Worm (Caenorhabditis elegans): Measurements from ENCODE around the gene unc-83.

unc-83 gene

DNA sequence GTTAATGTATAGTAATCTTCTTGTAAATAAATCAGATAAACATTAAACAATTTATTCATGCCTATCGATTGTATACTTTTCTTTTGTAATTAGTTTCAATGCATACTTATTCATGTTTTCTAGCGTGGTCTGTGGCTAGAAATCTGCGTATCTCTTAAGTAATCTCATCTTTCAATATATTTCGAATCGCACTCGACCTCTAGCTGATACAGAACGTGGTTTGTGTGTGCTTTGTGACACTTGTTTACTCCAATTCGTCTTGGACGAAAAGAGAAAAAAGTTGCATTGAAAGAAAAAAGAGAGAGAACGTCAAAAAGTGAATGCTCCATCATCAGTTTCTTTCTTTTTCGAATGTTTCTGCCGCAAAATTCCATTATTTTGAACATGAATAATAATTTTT is 33.6 kb downstream of the unc-83 start:
- no peak for TF ChIP-seq tbx-11 (GFP tag; IDR thresholded peaks at IDR 0.05)
- no peak for TF ChIP-seq ceh-36 (tag; optimal IDR thresholded peaks at IDR 0.05)
- no peak for TF ChIP-seq F13C5.2 (tag; optimal IDR thresholded peaks at IDR 0.05)
- no peak for TF ChIP-seq pes-1 (GFP tag; IDR thresholded peaks at IDR 0.05)
- no peak for TF ChIP-seq hnd-1 (tag; optimal IDR thresholded peaks at IDR 0.05)
- TF ChIP-seq aly-1 (tag; optimal IDR thresholded peaks at IDR 0.05): no peak
- TF ChIP-seq sea-1 (GFP tag; conservative IDR thresholded peaks at IDR 0.05): no peak
- no peak for TF ChIP-seq tra-4 (tag; optimal IDR thresholded peaks at IDR 0.05)

DNA sequence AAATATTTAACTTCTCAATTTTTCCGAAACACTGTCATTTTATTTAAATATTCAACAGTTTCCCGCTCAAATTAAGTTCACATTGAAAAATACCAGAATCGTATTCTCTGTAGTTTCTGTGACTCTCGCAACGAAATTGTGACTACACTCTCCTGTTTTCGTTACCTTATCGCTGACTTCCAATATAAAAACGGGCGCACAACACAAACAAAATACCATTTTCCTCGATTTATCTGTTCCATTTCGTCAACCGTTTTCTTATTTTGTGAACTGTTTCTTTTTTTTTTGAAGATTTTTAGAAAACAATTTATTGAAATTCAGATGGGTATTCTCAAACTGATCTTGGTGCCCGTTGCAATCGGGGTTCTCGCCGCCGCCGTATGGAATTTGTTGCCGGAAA is 34.0 kb downstream of the unc-83 start, which contains the start of gene W01A11.1:
Gene W01A11.1 (plus strand): TSS at position 322 of the 400 bp plus-strand sequence.
- TF ChIP-seq ceh-36 (tag; optimal IDR thresholded peaks at IDR 0.05): no peak
- no peak for TF ChIP-seq hnd-1 (tag; optimal IDR thresholded peaks at IDR 0.05)
- no peak for TF ChIP-seq hmbx-1 (tag; optimal IDR thresholded peaks at IDR 0.05)
- no peak for TF ChIP-seq ceh-13 (GFP tag; optimal IDR thresholded peaks at IDR 0.05)
- no peak for TF ChIP-seq aly-1 (tag; optimal IDR thresholded peaks at IDR 0.05)
- no peak for TF ChIP-seq ets-7 (tag; optimal IDR thresholded peaks at IDR 0.05)

DNA sequence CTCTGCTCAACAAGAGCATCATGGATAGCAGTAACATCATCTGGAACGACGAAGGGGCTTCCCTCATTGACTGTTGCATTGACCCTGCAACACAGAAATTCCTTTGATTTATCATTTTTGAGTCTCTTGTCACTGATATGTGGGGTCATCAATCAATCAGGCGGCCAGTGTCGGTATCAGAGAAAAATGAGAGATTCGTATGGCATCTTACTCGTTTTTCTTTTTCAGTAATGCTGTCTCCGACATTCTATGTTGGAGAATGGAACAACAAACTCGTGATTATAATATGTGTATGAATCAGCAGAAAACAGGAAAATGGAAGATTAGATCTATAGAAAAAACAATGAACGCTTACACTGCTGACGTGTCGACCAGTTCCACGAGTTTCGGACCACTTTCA is 38.3 kb downstream of the unc-83 start:
- TF ChIP-seq flt-1 (GFP tag; IDR thresholded peaks at IDR 0.05): no peak

DNA sequence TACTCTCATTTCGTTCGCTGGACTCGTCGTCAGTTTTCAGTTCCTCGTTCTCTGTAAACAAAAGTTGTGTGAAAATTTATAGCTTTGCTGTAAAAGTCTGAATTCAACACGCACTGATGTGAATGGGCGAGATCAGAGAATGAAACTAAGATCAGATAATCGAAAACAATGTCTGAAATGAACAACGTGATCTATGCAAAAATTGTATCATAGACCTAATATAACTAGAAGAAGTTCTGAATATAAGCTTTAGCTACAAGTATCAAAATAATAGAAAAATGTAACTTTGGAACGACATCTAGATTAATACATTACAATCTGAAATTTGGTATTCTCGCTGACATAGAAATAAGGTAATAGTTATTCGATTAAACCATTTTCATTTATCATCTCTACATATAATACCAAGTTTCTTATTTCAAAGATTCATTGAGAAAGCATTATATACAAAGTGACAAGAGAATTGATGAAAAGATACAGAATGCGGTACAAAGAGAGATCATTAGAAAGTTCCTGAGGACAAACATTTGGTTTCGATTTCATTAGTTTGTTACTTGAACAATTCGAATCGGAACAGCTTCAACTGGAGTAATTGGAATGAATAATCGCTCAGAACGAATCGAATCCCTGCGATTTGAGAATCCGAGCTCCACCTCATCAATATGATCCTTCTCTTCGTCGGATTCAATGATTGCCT is 39.4 kb downstream of the unc-83 start, which contains the start of gene moc-2:
Gene moc-2 (minus strand): TSS at position 51 of the 697 bp plus-strand sequence.
- no peak for TF ChIP-seq scrt-1 (GFP tag; IDR thresholded peaks at IDR 0.05)
- TF ChIP-seq sea-1 (GFP tag; conservative IDR thresholded peaks at IDR 0.05): no peak
- TF ChIP-seq ceh-13 (GFP tag; optimal IDR thresholded peaks at IDR 0.05): no peak
- TF ChIP-seq aly-1 (tag; optimal IDR thresholded peaks at IDR 0.05): no peak
- no peak for TF ChIP-seq ets-7 (tag; optimal IDR thresholded peaks at IDR 0.05)
- no peak for TF ChIP-seq hnd-1 (tag; optimal IDR thresholded peaks at IDR 0.05)
- no peak for TF ChIP-seq flt-1 (GFP tag; IDR thresholded peaks at IDR 0.05)
- no peak for TF ChIP-seq tbx-37 (GFP tag; conservative IDR thresholded peaks at IDR 0.05)
- TF ChIP-seq hmg-4 (GFP tag; optimal IDR thresholded peaks at IDR 0.05): no peak
- no peak for TF ChIP-seq ama-1 (optimal IDR thresholded peaks at IDR 0.05)
- no peak for TF ChIP-seq hmbx-1 (tag; optimal IDR thresholded peaks at IDR 0.05)
- TF ChIP-seq F13C5.2 (tag; optimal IDR thresholded peaks at IDR 0.05): no peak
- TF ChIP-seq pes-1 (GFP tag; IDR thresholded peaks at IDR 0.05): no peak
- TF ChIP-seq tbx-11 (GFP tag; IDR thresholded peaks at IDR 0.05): no peak
- TF ChIP-seq tra-4 (tag; optimal IDR thresholded peaks at IDR 0.05): no peak
- TF ChIP-seq B0310.2 (tag; optimal IDR thresholded peaks at IDR 0.05): no peak
- no peak for TF ChIP-seq ceh-36 (tag; optimal IDR thresholded peaks at IDR 0.05)

DNA sequence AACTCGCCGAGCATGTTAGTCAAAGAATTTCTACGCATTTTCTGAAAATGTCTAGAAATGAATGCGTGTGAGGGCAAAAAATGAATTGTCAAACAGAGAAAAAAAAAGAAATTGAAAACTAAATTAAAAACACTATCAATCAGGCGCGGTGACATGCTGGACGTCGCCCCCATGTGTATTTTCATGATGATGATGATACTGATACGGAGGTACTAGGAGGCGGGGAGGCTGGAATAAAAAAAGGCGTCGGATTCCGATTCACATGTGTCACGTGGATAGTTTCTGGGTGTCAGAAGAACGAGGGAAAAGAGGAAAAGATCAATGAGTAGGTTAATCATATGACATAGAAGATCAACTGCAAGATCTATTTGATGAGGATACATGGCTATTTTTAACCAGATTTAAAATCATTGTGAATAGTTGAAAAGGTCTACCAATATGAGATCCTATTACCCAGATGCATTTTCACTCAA is 40.5 kb downstream of the unc-83 start, which contains the start of gene W01A11.7:
Gene W01A11.7 (minus strand): TSS at position 51 of the 473 bp plus-strand sequence.
- TF ChIP-seq hmbx-1 (tag; optimal IDR thresholded peaks at IDR 0.05): no peak
- no peak for TF ChIP-seq ceh-13 (GFP tag; optimal IDR thresholded peaks at IDR 0.05)
- TF ChIP-seq sea-1 (GFP tag; conservative IDR thresholded peaks at IDR 0.05): no peak
- TF ChIP-seq tbx-37 (GFP tag; conservative IDR thresholded peaks at IDR 0.05): no peak
- no peak for TF ChIP-seq ceh-36 (tag; optimal IDR thresholded peaks at IDR 0.05)
- TF ChIP-seq aly-1 (tag; optimal IDR thresholded peaks at IDR 0.05): no peak
- TF ChIP-seq flt-1 (GFP tag; IDR thresholded peaks at IDR 0.05): no peak
- TF ChIP-seq pes-1 (GFP tag; IDR thresholded peaks at IDR 0.05): no peak
- TF ChIP-seq ets-7 (tag; optimal IDR thresholded peaks at IDR 0.05): no peak
- no peak for TF ChIP-seq ama-1 (optimal IDR thresholded peaks at IDR 0.05)
- TF ChIP-seq tbx-11 (GFP tag; IDR thresholded peaks at IDR 0.05): no peak
- no peak for TF ChIP-seq hnd-1 (tag; optimal IDR thresholded peaks at IDR 0.05)
- no peak for TF ChIP-seq hmg-4 (GFP tag; optimal IDR thresholded peaks at IDR 0.05)
- TF ChIP-seq tra-4 (tag; optimal IDR thresholded peaks at IDR 0.05): no peak
- no peak for TF ChIP-seq F13C5.2 (tag; optimal IDR thresholded peaks at IDR 0.05)

DNA sequence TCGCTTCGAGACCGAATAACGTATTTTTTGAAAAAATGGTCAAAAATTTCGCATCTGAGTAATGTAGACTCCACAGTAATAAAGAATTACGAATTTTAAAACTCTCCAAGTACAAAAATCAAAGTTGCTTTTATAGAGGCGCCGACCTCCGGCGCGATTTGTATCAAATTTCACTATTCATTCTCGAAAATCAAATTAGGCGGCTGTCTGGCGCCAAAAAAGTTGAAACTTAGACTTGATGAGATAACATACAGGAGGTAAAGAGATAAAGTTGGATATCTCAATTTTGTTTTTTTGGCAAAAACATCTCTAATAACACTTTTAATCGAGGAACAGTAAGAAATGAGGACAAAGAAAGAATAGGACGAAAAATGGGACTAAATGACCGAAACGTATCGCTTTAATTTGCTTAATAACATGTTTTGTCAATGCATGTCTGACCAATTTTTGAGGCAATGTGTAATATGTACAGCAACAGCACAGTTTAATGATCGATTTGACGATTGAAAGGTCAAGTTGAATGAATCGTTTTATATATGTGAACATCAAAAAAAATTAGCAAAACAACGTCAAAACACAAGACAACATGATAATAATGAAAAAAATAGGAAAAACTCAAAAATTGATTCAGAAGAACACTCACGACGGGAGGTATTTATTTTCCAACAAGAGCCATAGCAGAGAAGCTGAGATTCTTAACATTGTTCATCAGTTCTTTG is 41.5 kb downstream of the unc-83 start:
- TF ChIP-seq ceh-36 (tag; optimal IDR thresholded peaks at IDR 0.05): no peak

DNA sequence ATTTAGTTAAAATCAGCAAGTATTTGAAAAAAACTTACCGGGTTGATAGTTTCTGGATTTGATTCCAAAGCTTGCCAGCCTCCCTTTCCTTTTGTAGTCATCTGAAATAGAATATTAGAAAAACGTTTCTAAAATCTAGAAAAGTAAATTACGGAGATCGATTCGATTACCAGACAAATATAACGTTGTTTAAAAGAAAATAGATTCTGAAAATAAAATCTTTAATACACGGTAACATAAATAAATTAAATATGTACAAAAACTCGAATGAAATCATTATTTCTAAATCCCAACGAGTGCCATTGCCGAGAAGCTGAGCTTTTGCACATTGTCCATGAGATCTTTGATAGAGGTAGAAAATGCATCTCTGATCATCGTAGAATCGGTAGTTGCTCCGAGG is 43.8 kb downstream of the unc-83 start, which contains the start of gene ubh-3:
Gene ubh-3 (minus strand): TSS at position 101 of the 400 bp plus-strand sequence.
- TF ChIP-seq B0310.2 (tag; optimal IDR thresholded peaks at IDR 0.05) (no peak), pes-1 (GFP tag; IDR thresholded peaks at IDR 0.05) (no peak), flt-1 (GFP tag; IDR thresholded peaks at IDR 0.05) (no peak), aly-1 (tag; optimal IDR thresholded peaks at IDR 0.05) (no peak), sea-1 (GFP tag; conservative IDR thresholded peaks at IDR 0.05) (no peak), ets-7 (tag; optimal IDR thresholded peaks at IDR 0.05) (no peak), tbx-11 (GFP tag; IDR thresholded peaks at IDR 0.05) (no peak), ceh-36 (tag; optimal IDR thresholded peaks at IDR 0.05) (no peak), F13C5.2 (tag; optimal IDR thresholded peaks at IDR 0.05) (no peak), tra-4 (tag; optimal IDR thresholded peaks at IDR 0.05) (no peak), ceh-13 (GFP tag; optimal IDR thresholded peaks at IDR 0.05) (no peak), ama-1 (optimal IDR thresholded peaks at IDR 0.05) (no peak), scrt-1 (GFP tag; IDR thresholded peaks at IDR 0.05) (no peak), hmbx-1 (tag; optimal IDR thresholded peaks at IDR 0.05) (no peak), hnd-1 (tag; optimal IDR thresholded peaks at IDR 0.05) (no peak), hmg-4 (GFP tag; optimal IDR thresholded peaks at IDR 0.05) (no peak)
